Worm (Caenorhabditis elegans): ENCODE data around the gene C01B10.9.

The C01B10.9 gene

ce11 chrIV:6631704-6632272 lies at the start of gene C01B10.9, which contains the start of gene cest-5.1:
C01B10.9 (plus strand) TSS chrIV:6632222.
cest-5.1 (minus strand) TSS chrIV:6631754.
- TF ChIP-seq ces-1 (GFP tag; optimal IDR thresholded peaks at IDR 0.05) = no peak
- TF ChIP-seq ama-1 (optimal IDR thresholded peaks at IDR 0.05) = no peak
- TF ChIP-seq Y116A8C.19 (tag; optimal IDR thresholded peaks at IDR 0.05; ENCODE audit: borderline replicate concordance) = peak; percentile 34
- TF ChIP-seq ceh-82 (tag; optimal IDR thresholded peaks at IDR 0.05) = peak; percentile 48 to 79 (median 61)
- peak; percentile 82 for TF ChIP-seq xbp-1 (tag; optimal IDR thresholded peaks at IDR 0.05)
- TF ChIP-seq unc-98 (GFP tag; IDR thresholded peaks at IDR 0.05) = peak; percentile 83
- TF ChIP-seq dsc-1 (tag; optimal IDR thresholded peaks at IDR 0.05) = peak; percentile 88
- peak; percentile 85 for TF ChIP-seq nhr-19 (GFP tag; conservative IDR thresholded peaks at IDR 0.05)
- no peak for TF ChIP-seq ztf-4 (tag; optimal IDR thresholded peaks at IDR 0.05)
- TF ChIP-seq nhr-237 (tag; optimal IDR thresholded peaks at IDR 0.05) = no peak
- peak; percentile 86 for TF ChIP-seq sox-4 (tag; optimal IDR thresholded peaks at IDR 0.05)
- TF ChIP-seq snpc-4 (tag; optimal IDR thresholded peaks at IDR 0.05) = peak; percentile 53
- TF ChIP-seq lin-15B (tag; optimal IDR thresholded peaks at IDR 0.05) = peak; percentile 62
- TF ChIP-seq rnt-1 (tag; optimal IDR thresholded peaks at IDR 0.05) = peak; percentile 98
- peak; percentile 93 for TF ChIP-seq ceh-90 (tag; optimal IDR thresholded peaks at IDR 0.05)
- TF ChIP-seq ceh-8 (GFP tag; optimal IDR thresholded peaks at IDR 0.05) = no peak
- no peak for TF ChIP-seq lin-14 (GFP tag; optimal IDR thresholded peaks at IDR 0.05)
- TF ChIP-seq jun-1 (tag; optimal IDR thresholded peaks at IDR 0.05) = peak; percentile 52
- TF ChIP-seq skn-1 (tag; optimal IDR thresholded peaks at IDR 0.05) = peak; percentile 77
- TF ChIP-seq nhr-76 (tag; optimal IDR thresholded peaks at IDR 0.05) = no peak
- peak; percentile 12 for TF ChIP-seq pag-3 (tag; optimal IDR thresholded peaks at IDR 0.05; ENCODE audit: borderline replicate concordance, insufficient read depth)
- TF ChIP-seq pax-3 (tag; optimal IDR thresholded peaks at IDR 0.05) = peak; percentile 86
- peak; percentile 48 for TF ChIP-seq zip-4 (GFP tag; optimal IDR thresholded peaks at IDR 0.05)
- no peak for TF ChIP-seq ceh-63 (GFP tag; optimal IDR thresholded peaks at IDR 0.05)
- TF ChIP-seq nhr-85 (tag) = peak; percentile 92
- TF ChIP-seq blmp-1 (tag; optimal IDR thresholded peaks at IDR 0.05) = peak; percentile 51
- TF ChIP-seq egl-13 (tag; optimal IDR thresholded peaks at IDR 0.05) = peak; percentile 83
- peak; percentile 93 for TF ChIP-seq nhr-47 (tag; optimal IDR thresholded peaks at IDR 0.05)
- peak; percentile 94 for TF ChIP-seq irx-1 (tag; optimal IDR thresholded peaks at IDR 0.05)
- no peak for TF ChIP-seq aha-1 (tag; optimal IDR thresholded peaks at IDR 0.05)
- peak; percentile 78 for TF ChIP-seq unc-86 (tag; optimal IDR thresholded peaks at IDR 0.05)
- peak; percentile 28 for TF ChIP-seq hlh-4 (tag; optimal IDR thresholded peaks at IDR 0.05)
- peak; percentile 64 to 95 for TF ChIP-seq efl-1 (optimal IDR thresholded peaks at IDR 0.05)
- TF ChIP-seq efl-1 (GFP tag; optimal IDR thresholded peaks at IDR 0.05 in 1 of 2) = peak; percentile 95 to 99
- TF ChIP-seq nhr-77 (tag; optimal IDR thresholded peaks at IDR 0.05) = peak; percentile 36
- TF ChIP-seq nhr-84 (tag; optimal IDR thresholded peaks at IDR 0.05) = no peak
- no peak for TF ChIP-seq alr-1 (tag; optimal IDR thresholded peaks at IDR 0.05; ENCODE audit: borderline replicate concordance)
- TF ChIP-seq hlh-17 (GFP tag; optimal IDR thresholded peaks at IDR 0.05; ENCODE audit: borderline replicate concordance) = no peak
- TF ChIP-seq tbx-2 (tag; optimal IDR thresholded peaks at IDR 0.05) = peak; percentile 90
- TF ChIP-seq lsy-2 (tag; optimal IDR thresholded peaks at IDR 0.05) = peak; percentile 78 to 82
- no peak for TF ChIP-seq mep-1 (tag; optimal IDR thresholded peaks at IDR 0.05)
- TF ChIP-seq isw-1 (GFP tag; IDR thresholded peaks at IDR 0.05) = peak; percentile 81
- peak; percentile 66 for TF ChIP-seq C16A3.4 (tag; optimal IDR thresholded peaks at IDR 0.05)
- TF ChIP-seq ets-5 (GFP tag; IDR thresholded peaks at IDR 0.05) = no peak
- TF ChIP-seq tlp-1 (tag; optimal IDR thresholded peaks at IDR 0.05) = no peak
- TF ChIP-seq lin-35 (GFP tag; optimal IDR thresholded peaks at IDR 0.05) = peak; percentile 96
- peak; percentile 60 for TF ChIP-seq vab-15 (tag; optimal IDR thresholded peaks at IDR 0.05)
- peak; percentile 86 for TF ChIP-seq C04F5.9 (tag; optimal IDR thresholded peaks at IDR 0.05)
- peak; percentile 91 for TF ChIP-seq fkh-4 (tag; optimal IDR thresholded peaks at IDR 0.05; ENCODE audit: borderline replicate concordance)
- TF ChIP-seq fkh-8 (tag; optimal IDR thresholded peaks at IDR 0.05) = peak; percentile 81
- TF ChIP-seq elt-3 (tag; optimal IDR thresholded peaks at IDR 0.05) = peak in 1 of 6 experiments; percentile 46
- peak; percentile 85 for TF ChIP-seq snu-23 (GFP tag; optimal IDR thresholded peaks at IDR 0.05)
- peak; percentile 90 to 95 (median 94) for TF ChIP-seq dpl-1 (GFP tag; optimal IDR thresholded peaks at IDR 0.05)
